Fruit fly (Drosophila melanogaster) whole organism, embryonic: ENCODE data around the gene brat.

Source experiments
- Antp ChIP-seq: fragments of 200-800 bp; sonication (Bioruptor generic); optimal IDR thresholded peaks from 3 replicates; lab custom pipeline; 2016; ENCODE audit warnings: missing biosample characterization, missing genetic modification characterization
- CG10979 ChIP-seq: fragments of 200-800 bp; sonication (Bioruptor generic); optimal IDR thresholded peaks from 2 replicates; lab custom pipeline; 2018; ENCODE audit warnings: missing biosample characterization, mild to moderate bottlenecking, missing genetic modification characterization, moderate library complexity
- CG11093 ChIP-seq: fragments of 200-800 bp; sonication (Bioruptor generic); IDR thresholded peaks from 3 replicates; pipeline ENCODE4 v1.3.6; 2022; ENCODE audit warnings: missing biosample characterization, missing genetic modification characterization
- CG12236 ChIP-seq: fragments of 200-800 bp; sonication (Bioruptor generic); optimal IDR thresholded peaks from 2 replicates; lab custom pipeline; 2016; ENCODE audit warnings: missing biosample characterization, missing genetic modification characterization
- CG1233 ChIP-seq: fragments of 200-800 bp; sonication (Bioruptor generic); optimal IDR thresholded peaks from 4 replicates; lab custom pipeline; 2018; ENCODE audit warnings: missing biosample characterization, mild to moderate bottlenecking, missing genetic modification characterization
- CG12391 ChIP-seq: fragments of 200-800 bp; sonication (Bioruptor generic); optimal IDR thresholded peaks from 3 replicates; lab custom pipeline; 2018; ENCODE audit warnings: missing biosample characterization, mild to moderate bottlenecking, missing genetic modification characterization, moderate library complexity
- CG13287 ChIP-seq: fragments of 200-800 bp; sonication (Bioruptor generic); IDR thresholded peaks from 2 replicates; pipeline ENCODE4 v1.3.6; 2022; ENCODE audit warnings: missing biosample characterization, missing genetic modification characterization; ENCODE audit not compliant: partially characterized antibody
- CG2712 ChIP-seq: fragments of 200-800 bp; optimal IDR thresholded peaks from 3 replicates; lab custom pipeline; 2019; ENCODE audit warnings: missing biosample characterization, mild to moderate bottlenecking, missing genetic modification characterization, moderate library complexity
- CG31441 ChIP-seq: fragments of 200-800 bp; sonication (Bioruptor generic); IDR thresholded peaks from 2 replicates; pipeline ENCODE4 v1.3.6; 2022; ENCODE audit warnings: missing biosample characterization, missing genetic modification characterization
- CG3163 ChIP-seq: fragments of 200-800 bp; sonication (Bioruptor generic); optimal IDR thresholded peaks from 3 replicates; lab custom pipeline; 2016; ENCODE audit warnings: missing biosample characterization, missing genetic modification characterization
- CG3281 ChIP-seq: fragments of 200-800 bp; sonication (Bioruptor generic); optimal IDR thresholded peaks from 3 replicates; lab custom pipeline; 2017; ENCODE audit warnings: missing biosample characterization, mild to moderate bottlenecking, missing genetic modification characterization
- CG33557 ChIP-seq: fragments of 200-800 bp; sonication (Bioruptor generic); optimal IDR thresholded peaks from 2 replicates; lab custom pipeline; 2019; ENCODE audit warnings: missing biosample characterization, mild to moderate bottlenecking, missing genetic modification characterization, moderate library complexity
- CG34422 ChIP-seq: fragments of 200-800 bp; sonication (Bioruptor generic); IDR thresholded peaks from 3 replicates; pipeline ENCODE4 v1.3.6; 2022; ENCODE audit warnings: missing biosample characterization, missing genetic modification characterization
- CG4282 ChIP-seq: fragments of 200-800 bp; sonication (Bioruptor generic); optimal IDR thresholded peaks from 2 replicates; lab custom pipeline; 2016; ENCODE audit warnings: missing biosample characterization, missing genetic modification characterization
- CG4360 ChIP-seq: fragments of 200-800 bp; sonication (Bioruptor generic); IDR thresholded peaks from 2 replicates; pipeline ENCODE4 v1.3.6; 2022; ENCODE audit warnings: missing biosample characterization, missing genetic modification characterization
- CG43689 ChIP-seq: fragments of 200-800 bp; sonication (Bioruptor generic); IDR thresholded peaks from 2 replicates; pipeline ENCODE4 v1.3.6; 2022; ENCODE audit warnings: missing biosample characterization, missing genetic modification characterization
- CG6654 ChIP-seq: fragments of 200-800 bp; sonication (Bioruptor generic); optimal IDR thresholded peaks from 2 replicates; lab custom pipeline; 2017; ENCODE audit warnings: missing biosample characterization, mild to moderate bottlenecking, missing genetic modification characterization
- CG8089 ChIP-seq: fragments of 200-800 bp; sonication (Bioruptor generic); optimal IDR thresholded peaks from 3 replicates; lab custom pipeline; 2016; ENCODE audit warnings: missing biosample characterization, missing genetic modification characterization
- Chrac-16 ChIP-seq: fragments of 200-800 bp; sonication (Bioruptor generic); optimal IDR thresholded peaks from 3 replicates; lab custom pipeline; 2016; ENCODE audit warnings: missing biosample characterization, missing genetic modification characterization
- Dek ChIP-seq: fragments of 200-800 bp; sonication (Bioruptor generic); optimal IDR thresholded peaks from 3 replicates; lab custom pipeline; 2019; ENCODE audit warnings: missing biosample characterization, mild to moderate bottlenecking, missing genetic modification characterization, moderate library complexity
- Dip2 ChIP-seq: fragments of 200-800 bp; sonication (Bioruptor generic); IDR thresholded peaks from 2 replicates; pipeline ENCODE4 v1.3.6; 2022; ENCODE audit warnings: missing biosample characterization, missing genetic modification characterization
- E2f1 ChIP-seq: fragments of 200-800 bp; sonication (Bioruptor generic); IDR thresholded peaks from 2 replicates; pipeline ENCODE4 v1.3.6; 2022; ENCODE audit warnings: missing biosample characterization, missing genetic modification characterization
- ERR ChIP-seq: fragments of 200-800 bp; sonication (Bioruptor generic); optimal IDR thresholded peaks from 2 replicates; lab custom pipeline; 2016; ENCODE audit warnings: missing biosample characterization, missing genetic modification characterization
- HLH3B ChIP-seq: fragments of 200-800 bp; sonication (Bioruptor generic); IDR thresholded peaks from 2 replicates; pipeline ENCODE4 v1.3.6; 2022; ENCODE audit warnings: missing biosample characterization, missing genetic modification characterization
- HLH4C ChIP-seq: fragments of 200-800 bp; sonication (Bioruptor generic); IDR thresholded peaks from 3 replicates; pipeline ENCODE4 v1.3.6; 2022; ENCODE audit warnings: missing biosample characterization, missing genetic modification characterization; ENCODE audit not compliant: partially characterized antibody
- Hey ChIP-seq: fragments of 200-800 bp; sonication (Bioruptor generic); optimal IDR thresholded peaks from 3 replicates; lab custom pipeline; 2018; ENCODE audit warnings: missing biosample characterization, mild to moderate bottlenecking, missing genetic modification characterization
- Hsf ChIP-seq: fragments of 200-800 bp; sonication (Bioruptor generic); optimal IDR thresholded peaks from 3 replicates; lab custom pipeline; 2016; ENCODE audit warnings: missing biosample characterization, missing genetic modification characterization
- Lim3 ChIP-seq: fragments of 200-800 bp; sonication (Bioruptor generic); IDR thresholded peaks from 2 replicates; pipeline ENCODE4 v1.3.6; 2022; ENCODE audit warnings: missing biosample characterization, missing genetic modification characterization
- Lpt ChIP-seq: fragments of >200 bp; optimal IDR thresholded peaks from 2 replicates; lab custom pipeline; 2018; ENCODE audit warnings: missing biosample characterization, missing genetic modification characterization
- Opbp ChIP-seq: fragments of 200-800 bp; sonication (Bioruptor generic); IDR thresholded peaks from 3 replicates; pipeline ENCODE4 v1.3.6; 2022; ENCODE audit warnings: missing biosample characterization, missing genetic modification characterization; ENCODE audit not compliant: partially characterized antibody
- Usf ChIP-seq: fragments of 200-800 bp; sonication (Bioruptor generic); optimal IDR thresholded peaks from 2 replicates; lab custom pipeline; 2017; ENCODE audit warnings: missing genotype, missing biosample characterization, missing genetic modification characterization
- Xrp1 ChIP-seq: fragments of 200-800 bp; sonication (Bioruptor generic); IDR thresholded peaks from 2 replicates; pipeline ENCODE4 v1.3.6; 2022; ENCODE audit warnings: missing biosample characterization, missing genetic modification characterization
- chinmo ChIP-seq: fragments of 200-800 bp; sonication (Bioruptor generic); IDR thresholded peaks from 4 replicates; pipeline ENCODE4 v1.3.6; 2022; ENCODE audit warnings: missing biosample characterization, missing genetic modification characterization; ENCODE audit not compliant: partially characterized antibody
- corto ChIP-seq: fragments of 200-800 bp; sonication (Bioruptor generic); optimal IDR thresholded peaks from 2 replicates; lab custom pipeline; 2016; ENCODE audit warnings: missing biosample characterization, mild to moderate bottlenecking, missing genetic modification characterization, moderate library complexity
- dati ChIP-seq: fragments of 200-800 bp; sonication (Bioruptor generic); IDR thresholded peaks from 2 replicates; pipeline ENCODE4 v1.3.6; 2022; ENCODE audit warnings: missing biosample characterization, missing genetic modification characterization
- esg ChIP-seq: fragments of 200-800 bp; sonication (Bioruptor generic); conservative IDR thresholded peaks from 2 replicates; pipeline ENCODE4 v1.3.6; 2022; ENCODE audit warnings: missing biosample characterization, missing genetic modification characterization
- fd102C ChIP-seq: fragments of 200-800 bp; sonication (Bioruptor generic); optimal IDR thresholded peaks from 2 replicates; lab custom pipeline; 2018; ENCODE audit warnings: missing biosample characterization, mild to moderate bottlenecking, missing genetic modification characterization, moderate library complexity
- fru ChIP-seq: fragments of >200 bp; optimal IDR thresholded peaks from 2 replicates; lab custom pipeline; 2017
- ftz-f1 ChIP-seq: fragments of 200-800 bp; sonication (Bioruptor generic); optimal IDR thresholded peaks from 2 replicates; lab custom pipeline; 2016; ENCODE audit warnings: missing biosample characterization, missing genetic modification characterization
- fu2 ChIP-seq: fragments of 200-800 bp; sonication (Bioruptor generic); optimal IDR thresholded peaks from 2 replicates; lab custom pipeline; 2016; ENCODE audit warnings: missing biosample characterization, missing genetic modification characterization
- gcm ChIP-seq: fragments of 200-800 bp; sonication (Bioruptor generic); optimal IDR thresholded peaks from 2 replicates; lab custom pipeline; 2019; ENCODE audit warnings: missing biosample characterization, mild to moderate bottlenecking, missing genetic modification characterization, moderate library complexity
- gt ChIP-seq: fragments of 200-800 bp; sonication (Bioruptor generic); IDR thresholded peaks from 2 replicates; pipeline ENCODE4 v1.3.6; 2022; ENCODE audit warnings: missing biosample characterization, missing genetic modification characterization
- jing ChIP-seq: fragments of 200-800 bp; sonication (Bioruptor generic); optimal IDR thresholded peaks from 2 replicates; lab custom pipeline; 2018; ENCODE audit warnings: missing biosample characterization, mild to moderate bottlenecking, missing genetic modification characterization
- ken ChIP-seq: fragments of 200-800 bp; sonication (Bioruptor generic); IDR thresholded peaks from 3 replicates; pipeline ENCODE4 v1.3.6; 2022; ENCODE audit warnings: missing biosample characterization, missing genetic modification characterization
- lab ChIP-seq: fragments of 200-800 bp; sonication (Bioruptor generic); optimal IDR thresholded peaks from 3 replicates; lab custom pipeline; 2017; ENCODE audit warnings: missing biosample characterization, missing genetic modification characterization, mild to moderate bottlenecking, moderate library complexity, missing genetic modification reagents
- oc ChIP-seq: fragments of 200-800 bp; sonication (Bioruptor generic); optimal IDR thresholded peaks from 2 replicates; lab custom pipeline; 2018; ENCODE audit warnings: missing biosample characterization, mild to moderate bottlenecking, missing genetic modification characterization, moderate library complexity
- phol ChIP-seq: fragments of 200-800 bp; sonication (Bioruptor generic); optimal IDR thresholded peaks from 3 replicates; lab custom pipeline; 2018; ENCODE audit warnings: missing biosample characterization, mild to moderate bottlenecking, missing genetic modification characterization, moderate library complexity
- pita ChIP-seq: fragments of 200-800 bp; sonication (Bioruptor generic); optimal IDR thresholded peaks from 2 replicates; lab custom pipeline; 2017; ENCODE audit warnings: missing biosample characterization, mild to moderate bottlenecking, missing genetic modification characterization
- sim ChIP-seq: fragments of 200-800 bp; sonication (Bioruptor generic); IDR thresholded peaks from 2 replicates; pipeline ENCODE4 v1.3.6; 2022; ENCODE audit warnings: missing biosample characterization, missing genetic modification characterization

brat gene

dm6 chr2L:19225984-19226914 is 92.6 kb downstream of the brat start (continued):
- TF ChIP-seq Antp (GFP tag; lab: Kevin White, UChicago) (peak; percentile 72), ftz-f1 (GFP tag; lab: Kevin White, UChicago) (no peak), esg (peak; percentile 69), CG34422 (GFP tag; lab: Robert Waterston, UW) (peak; percentile 61; the same call in 2 of the 3 replicates), CG8089 (GFP tag; lab: Kevin White, UChicago) (peak; percentile 71), CG43689 (GFP tag; lab: Robert Waterston, UW) (no peak), Hsf (GFP tag; lab: Kevin White, UChicago) (peak; percentile 82), fd102C (peak; percentile 51), corto (no peak), CG2712 (tag; lab: Kevin White, UChicago) (peak; percentile 91), fu2 (GFP tag; lab: Kevin White, UChicago) (peak; percentile 25), fru (lab: Kevin White, UChicago) (no peak), jing (GFP tag; lab: Kevin White, UChicago) (peak; percentile 67), Usf (GFP tag; lab: Kevin White, UChicago) (peak; percentile 71), Lpt (GFP tag; lab: Kevin White, UChicago) (no peak), CG4282 (GFP tag; lab: Kevin White, UChicago) (no peak), Chrac-16 (GFP tag; lab: Kevin White, UChicago) (peak; percentile 88), pita (GFP tag; lab: Kevin White, UChicago) (no peak), CG3281 (no peak), HLH4C (GFP tag; lab: Robert Waterston, UW) (no peak), phol (tag; lab: Kevin White, UChicago) (peak; percentile 84), lab (GFP tag; lab: Kevin White, UChicago) (peak; percentile 32), ken (GFP tag; lab: Robert Waterston, UW) (peak; percentile 72; the same call in 2 of the 3 replicates), Hey (tag; lab: Kevin White, UChicago) (no peak), gt (GFP tag; lab: Robert Waterston, UW) (peak; percentile 33; the same call in 1 of the 2 replicates), CG11093 (GFP tag; lab: Robert Waterston, UW) (peak; percentile 66; the same call in 1 of the 3 replicates), oc (tag; lab: Kevin White, UChicago) (peak; percentile 78), CG4360 (GFP tag; lab: Robert Waterston, UW) (peak; percentile 50; the same call in 1 of the 2 replicates), CG10979 (peak; percentile 91), sim (GFP tag; lab: Robert Waterston, UW) (no peak; the same call in 1 of the 2 replicates), E2f1 (GFP tag; lab: Robert Waterston, UW) (peak; percentile 54; the same call in 1 of the 2 replicates), Xrp1 (GFP tag; lab: Robert Waterston, UW) (peak; percentile 92), CG3163 (GFP tag; lab: Kevin White, UChicago) (peak; percentile 19), Opbp (GFP tag; lab: Robert Waterston, UW) (no peak), CG13287 (no peak), Lim3 (GFP tag; lab: Robert Waterston, UW) (no peak), CG6654 (no peak), ERR (GFP tag; lab: Kevin White, UChicago) (peak; percentile 3), CG31441 (GFP tag; lab: Robert Waterston, UW) (peak; percentile 83), CG12236 (GFP tag; lab: Kevin White, UChicago) (peak; percentile 77), CG33557 (peak; percentile 68), Dek (peak; percentile 1), dati (GFP tag; lab: Robert Waterston, UW) (no peak), Dip2 (GFP tag; lab: Robert Waterston, UW) (no peak), chinmo (GFP tag; lab: Robert Waterston, UW) (no peak), CG12391 (peak; percentile 86), HLH3B (GFP tag; lab: Robert Waterston, UW) (peak; percentile 71), gcm (GFP tag; lab: Kevin White, UChicago) (peak; percentile 77), CG1233 (GFP tag; lab: Kevin White, UChicago) (peak; percentile 45)
